Fruit fly (Drosophila melanogaster) whole organism, embryonic: ENCODE results near the gene Df31.

Source experiments
- Adf1 ChIP-seq: fragments of 200-800 bp; sonication (Bioruptor generic); IDR thresholded peaks from 2 replicates; pipeline ENCODE4 v1.3.6; 2022; ENCODE audit warnings: missing biosample characterization, missing genetic modification characterization
- Aef1 ChIP-seq: fragments of 200-800 bp; sonication (Bioruptor generic); IDR thresholded peaks from 3 replicates; pipeline ENCODE4 v1.3.6; 2022; ENCODE audit warnings: missing biosample characterization, missing genetic modification characterization
- BEAF-32 ChIP-seq: fragments of 200-800 bp; sonication (Bioruptor generic); optimal IDR thresholded peaks from 3 replicates; lab custom pipeline; 2017; ENCODE audit warnings: missing biosample characterization, missing genetic modification characterization, mild to moderate bottlenecking, moderate library complexity, missing genetic modification reagents
- Bteb2 ChIP-seq: fragments of 200-800 bp; sonication (Bioruptor generic); optimal IDR thresholded peaks from 2 replicates; lab custom pipeline; 2016; ENCODE audit warnings: missing biosample characterization, missing genetic modification characterization
- CG10321 ChIP-seq: fragments of 200-800 bp; sonication (Bioruptor generic); IDR thresholded peaks from 2 replicates; pipeline ENCODE4 v1.3.6; 2022; ENCODE audit warnings: missing biosample characterization, missing genetic modification characterization
- CG10654 ChIP-seq: fragments of 200-800 bp; sonication (Bioruptor generic); optimal IDR thresholded peaks from 2 replicates; lab custom pipeline; 2016; ENCODE audit warnings: missing biosample characterization, missing genetic modification characterization
- CG10979 ChIP-seq: fragments of 200-800 bp; sonication (Bioruptor generic); optimal IDR thresholded peaks from 2 replicates; lab custom pipeline; 2018; ENCODE audit warnings: missing biosample characterization, mild to moderate bottlenecking, missing genetic modification characterization, moderate library complexity
- CG12769 ChIP-seq: fragments of 200-800 bp; sonication (Bioruptor generic); optimal IDR thresholded peaks from 2 replicates; lab custom pipeline; 2019; ENCODE audit warnings: missing biosample characterization, mild to moderate bottlenecking, missing genetic modification characterization, moderate library complexity
- CG14667 ChIP-seq: fragments of 200-800 bp; sonication (Bioruptor generic); IDR thresholded peaks from 2 replicates; pipeline ENCODE4 v1.3.6; 2022; ENCODE audit warnings: missing biosample characterization, missing genetic modification characterization
- CG15514 ChIP-seq: fragments of 200-800 bp; sonication (Bioruptor generic); optimal IDR thresholded peaks from 3 replicates; lab custom pipeline; 2017; ENCODE audit warnings: missing biosample characterization, missing genetic modification characterization, mild to moderate bottlenecking, moderate library complexity, missing genetic modification reagents
- CG15696 ChIP-seq: fragments of 200-800 bp; sonication (Bioruptor generic); optimal IDR thresholded peaks from 2 replicates; lab custom pipeline; 2019; ENCODE audit warnings: missing biosample characterization, mild to moderate bottlenecking, missing genetic modification characterization, moderate library complexity
- CG1603 ChIP-seq: fragments of 200-800 bp; sonication (Bioruptor generic); optimal IDR thresholded peaks from 2 replicates; lab custom pipeline; 2019; ENCODE audit warnings: missing biosample characterization, mild to moderate bottlenecking, missing genetic modification characterization, moderate library complexity
- CG16779 ChIP-seq: fragments of 200-800 bp; sonication (Bioruptor generic); IDR thresholded peaks from 2 replicates; pipeline ENCODE4 v1.3.6; 2022; ENCODE audit warnings: missing biosample characterization, missing genetic modification characterization
- CG16813 ChIP-seq: fragments of 200-800 bp; sonication (Bioruptor generic); IDR thresholded peaks from 3 replicates; pipeline ENCODE4 v1.3.6; 2022; ENCODE audit warnings: missing biosample characterization, missing genetic modification characterization; ENCODE audit not compliant: partially characterized antibody
- CG18764 ChIP-seq: fragments of 200-800 bp; sonication (Bioruptor generic); optimal IDR thresholded peaks from 3 replicates; lab custom pipeline; 2016; ENCODE audit warnings: missing biosample characterization, missing genetic modification characterization
- CG2120 ChIP-seq: fragments of 200-800 bp; sonication (Bioruptor generic); optimal IDR thresholded peaks from 3 replicates; lab custom pipeline; 2016; ENCODE audit warnings: missing biosample characterization, missing genetic modification characterization
- CG3407 ChIP-seq: fragments of 200-800 bp; sonication (Bioruptor generic); optimal IDR thresholded peaks from 2 replicates; lab custom pipeline; 2018; ENCODE audit warnings: missing biosample characterization, mild to moderate bottlenecking, missing genetic modification characterization
- CG34224 ChIP-seq: fragments of 200-800 bp; sonication (Bioruptor generic); IDR thresholded peaks from 3 replicates; pipeline ENCODE4 v1.3.6; 2022; ENCODE audit warnings: missing biosample characterization, missing genetic modification characterization; ENCODE audit not compliant: partially characterized antibody
- CG4617 ChIP-seq: fragments of 200-800 bp; sonication (Bioruptor generic); optimal IDR thresholded peaks from 3 replicates; lab custom pipeline; 2016; ENCODE audit warnings: missing biosample characterization, missing genetic modification characterization, borderline replicate concordance
- CG5245 ChIP-seq: fragments of 200-800 bp; sonication (Bioruptor generic); optimal IDR thresholded peaks from 3 replicates; lab custom pipeline; 2016; ENCODE audit warnings: missing biosample characterization, missing genetic modification characterization
- CG6813 ChIP-seq: fragments of 200-800 bp; sonication (Bioruptor generic); optimal IDR thresholded peaks from 2 replicates; lab custom pipeline; 2017; ENCODE audit warnings: missing biosample characterization, missing genetic modification characterization, mild to moderate bottlenecking, moderate library complexity, missing genetic modification reagents
- CG7987 ChIP-seq: fragments of 200-800 bp; sonication (Bioruptor generic); optimal IDR thresholded peaks from 2 replicates; lab custom pipeline; 2018; ENCODE audit warnings: missing biosample characterization, mild to moderate bottlenecking, missing genetic modification characterization, moderate library complexity
- CG8281 ChIP-seq: fragments of 200-800 bp; sonication (Bioruptor generic); optimal IDR thresholded peaks from 2 replicates; lab custom pipeline; 2018; ENCODE audit warnings: missing biosample characterization, mild to moderate bottlenecking, missing genetic modification characterization, moderate library complexity
- HLH54F ChIP-seq: fragments of 200-800 bp; sonication (Bioruptor generic); optimal IDR thresholded peaks from 3 replicates; lab custom pipeline; 2016; ENCODE audit warnings: missing biosample characterization, missing genetic modification characterization
- Hr78 ChIP-seq, 2 experiments: fragments of 200-800 bp in 1 of 2; fragments of >200 bp in 1 of 2; sonication (Bioruptor generic) in 1 of 2; optimal IDR thresholded peaks; 2 replicates each; lab custom pipeline; 2017 to 2019; ENCODE audit warnings: missing biosample characterization in 2 of 2, missing genetic modification characterization in 2 of 2, mild to moderate bottlenecking in 1 of 2, moderate library complexity in 1 of 2
- NC2β ChIP-seq: fragments of 200-800 bp; sonication (Bioruptor generic); optimal IDR thresholded peaks from 2 replicates; lab custom pipeline; 2016; ENCODE audit warnings: missing biosample characterization, missing genetic modification characterization
- Sry-δ ChIP-seq: fragments of 200-800 bp; sonication (Bioruptor generic); optimal IDR thresholded peaks from 2 replicates; lab custom pipeline; 2016; ENCODE audit warnings: missing biosample characterization, missing genetic modification characterization
- TFAM ChIP-seq: fragments of 200-800 bp; sonication (Bioruptor generic); optimal IDR thresholded peaks from 2 replicates; lab custom pipeline; 2017; ENCODE audit warnings: missing biosample characterization, missing genetic modification characterization, inconsistent platforms
- ac ChIP-seq: fragments of 200-800 bp; sonication (Bioruptor generic); optimal IDR thresholded peaks from 3 replicates; lab custom pipeline; 2017; ENCODE audit warnings: missing biosample characterization, mild to moderate bottlenecking, missing genetic modification characterization
- ara ChIP-seq: fragments of 200-800 bp; sonication (Bioruptor generic); IDR thresholded peaks from 2 replicates; pipeline ENCODE4 v1.3.6; 2022; ENCODE audit warnings: missing biosample characterization, missing genetic modification characterization
- bowl ChIP-seq: fragments of 200-800 bp; sonication (Bioruptor generic); IDR thresholded peaks from 2 replicates; pipeline ENCODE4 v1.3.6; 2022; ENCODE audit warnings: missing biosample characterization, missing genetic modification characterization
- corto ChIP-seq: fragments of 200-800 bp; sonication (Bioruptor generic); optimal IDR thresholded peaks from 2 replicates; lab custom pipeline; 2016; ENCODE audit warnings: missing biosample characterization, mild to moderate bottlenecking, missing genetic modification characterization, moderate library complexity
- dmrt99B ChIP-seq: fragments of 200-800 bp; sonication (Bioruptor generic); optimal IDR thresholded peaks from 2 replicates; lab custom pipeline; 2018; ENCODE audit warnings: missing biosample characterization, mild to moderate bottlenecking, missing genetic modification characterization, moderate library complexity
- dpn ChIP-seq, 2 experiments: fragments of 200-800 bp; sonication (Bioruptor generic); optimal IDR thresholded peaks; 3 replicates each; lab custom pipeline; 2016; ENCODE audit warnings: missing biosample characterization in 2 of 2, missing genetic modification characterization in 2 of 2
- fu2 ChIP-seq: fragments of 200-800 bp; sonication (Bioruptor generic); optimal IDR thresholded peaks from 2 replicates; lab custom pipeline; 2016; ENCODE audit warnings: missing biosample characterization, missing genetic modification characterization
- gce ChIP-seq: fragments of 200-800 bp; sonication (Bioruptor generic); IDR thresholded peaks from 3 replicates; pipeline ENCODE4 v1.3.6; 2022; ENCODE audit warnings: missing biosample characterization, missing genetic modification characterization
- gro ChIP-seq: fragments of 200-800 bp; sonication (Bioruptor generic); optimal IDR thresholded peaks from 2 replicates; lab custom pipeline; 2016; ENCODE audit warnings: missing biosample characterization, missing genetic modification characterization
- gsb ChIP-seq: fragments of 200-800 bp; sonication (Bioruptor generic); IDR thresholded peaks from 2 replicates; pipeline ENCODE4 v1.3.6; 2022; ENCODE audit warnings: missing biosample characterization, missing genetic modification characterization
- her ChIP-seq: fragments of 200-800 bp; sonication (Bioruptor generic); optimal IDR thresholded peaks from 2 replicates; lab custom pipeline; 2016; ENCODE audit warnings: missing biosample characterization, missing genetic modification characterization
- knrl ChIP-seq: fragments of 200-800 bp; sonication (Bioruptor generic); IDR thresholded peaks from 3 replicates; pipeline ENCODE4 v1.3.6; 2022; ENCODE audit warnings: missing biosample characterization, missing genetic modification characterization; ENCODE audit not compliant: partially characterized antibody
- lab ChIP-seq: fragments of 200-800 bp; sonication (Bioruptor generic); optimal IDR thresholded peaks from 3 replicates; lab custom pipeline; 2017; ENCODE audit warnings: missing biosample characterization, missing genetic modification characterization, mild to moderate bottlenecking, moderate library complexity, missing genetic modification reagents
- lov ChIP-seq, 2 experiments: fragments of 200-800 bp in 1 of 2; fragments of >200 bp in 1 of 2; sonication (Bioruptor generic) in 1 of 2; IDR thresholded peaks in 1 of 2; optimal IDR thresholded peaks in 1 of 2; 2 replicates in 1 of 2; 3 replicates in 1 of 2; pipeline versions ENCODE4 v1.3.6 to Lab custom; 2017 to 2022; ENCODE audit warnings: missing biosample characterization in 1 of 2, missing genetic modification characterization in 1 of 2
- nau ChIP-seq: fragments of 200-800 bp; sonication (Bioruptor generic); optimal IDR thresholded peaks from 3 replicates; lab custom pipeline; 2017; ENCODE audit warnings: missing biosample characterization, mild to moderate bottlenecking, missing genetic modification characterization, missing genetic modification reagents
- nmo ChIP-seq: fragments of 200-800 bp; sonication (Bioruptor generic); optimal IDR thresholded peaks from 2 replicates; lab custom pipeline; 2018; ENCODE audit warnings: missing biosample characterization, mild to moderate bottlenecking, missing genetic modification characterization, moderate library complexity
- phol ChIP-seq: fragments of 200-800 bp; sonication (Bioruptor generic); optimal IDR thresholded peaks from 3 replicates; lab custom pipeline; 2018; ENCODE audit warnings: missing biosample characterization, mild to moderate bottlenecking, missing genetic modification characterization, moderate library complexity
- psq ChIP-seq: fragments of 200-800 bp; sonication (Bioruptor generic); optimal IDR thresholded peaks from 2 replicates; lab custom pipeline; 2017; ENCODE audit warnings: missing biosample characterization, missing genetic modification characterization
- sna ChIP-seq: fragments of 200-800 bp; sonication (Bioruptor generic); IDR thresholded peaks from 2 replicates; pipeline ENCODE4 v1.3.6; 2022; ENCODE audit warnings: missing biosample characterization, missing genetic modification characterization; ENCODE audit not compliant: partially characterized antibody
- tna ChIP-seq: fragments of 200-800 bp; sonication (Bioruptor generic); IDR thresholded peaks from 2 replicates; pipeline ENCODE4 v1.3.6; 2022; ENCODE audit warnings: missing biosample characterization, missing genetic modification characterization; ENCODE audit not compliant: partially characterized antibody
- trem ChIP-seq: fragments of 200-800 bp; optimal IDR thresholded peaks from 3 replicates; lab custom pipeline; 2019; ENCODE audit warnings: missing biosample characterization, mild to moderate bottlenecking, missing genetic modification characterization, moderate library complexity

Df31 gene

DNA sequence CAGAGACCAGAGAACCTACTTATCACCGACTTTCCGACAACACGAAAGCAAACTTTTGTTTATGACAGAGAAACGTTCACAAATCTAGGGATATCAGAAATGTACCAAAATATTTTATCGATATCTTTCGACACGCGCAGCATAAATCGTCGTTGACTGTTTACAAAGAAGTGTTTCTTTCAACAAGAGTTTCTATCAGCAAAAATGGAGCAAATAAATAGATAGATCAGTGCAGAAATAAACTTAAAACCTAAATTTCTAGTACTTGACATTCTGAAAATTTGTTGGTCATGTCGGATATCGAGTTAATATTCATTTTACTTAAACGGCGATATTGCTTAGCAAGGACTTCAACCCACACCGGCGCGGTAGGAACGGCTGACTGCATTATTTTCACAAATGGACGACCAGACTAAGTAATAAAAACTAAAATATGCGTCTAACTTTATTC, 47.8 kb upstream of the Df31 start, which contains the start of gene CG2225 (continued):
- no peak for TF ChIP-seq CG16779 (GFP tag; lab: Robert Waterston, UW)
- no peak for TF ChIP-seq CG7987 (GFP tag; lab: Kevin White, UChicago)
- TF ChIP-seq nau (GFP tag; lab: Kevin White, UChicago), result no peak
- TF ChIP-seq NC2β (GFP tag; lab: Kevin White, UChicago), result no peak
- no peak for TF ChIP-seq gce (GFP tag; lab: Robert Waterston, UW)
- TF ChIP-seq bowl, result no peak
- TF ChIP-seq CG8281 (tag; lab: Kevin White, UChicago), result no peak
- TF ChIP-seq her, result no peak
- TF ChIP-seq CG10321, result no peak
- TF ChIP-seq CG14667, result no peak
- no peak for TF ChIP-seq dmrt99B (tag; lab: Kevin White, UChicago)
- no peak for TF ChIP-seq CG10654 (GFP tag; lab: Kevin White, UChicago)
- TF ChIP-seq lab (GFP tag; lab: Kevin White, UChicago), result no peak
- peak; percentile 74 for TF ChIP-seq knrl (GFP tag; lab: Robert Waterston, UW)
- TF ChIP-seq CG1603 (tag; lab: Kevin White, UChicago), result peak; percentile 21
- TF ChIP-seq gsb (GFP tag; lab: Robert Waterston, UW), result no peak
- no peak for TF ChIP-seq trem
- no peak for TF ChIP-seq CG3407 (GFP tag; lab: Kevin White, UChicago)
- peak; percentile 1 for TF ChIP-seq nmo (GFP tag; lab: Kevin White, UChicago)
- TF ChIP-seq psq (GFP tag; lab: Kevin White, UChicago), result no peak
- TF ChIP-seq CG10979, result no peak
- TF ChIP-seq CG4617, result peak; percentile 3
- TF ChIP-seq Aef1, result no peak
- peak; percentile 65; the same call in 1 of the 2 replicates for TF ChIP-seq sna
- no peak for TF ChIP-seq ac (GFP tag; lab: Kevin White, UChicago)
- TF ChIP-seq fu2 (GFP tag; lab: Kevin White, UChicago), result no peak
- TF ChIP-seq TFAM (GFP tag; lab: Kevin White, UChicago), result no peak
- no peak for TF ChIP-seq CG12769 (tag; lab: Kevin White, UChicago)
- no peak for TF ChIP-seq CG15696
- TF ChIP-seq CG15514, result peak; percentile 58
- peak; percentile 82 for TF ChIP-seq BEAF-32 (GFP tag; lab: Kevin White, UChicago)
- peak; percentile 69 for TF ChIP-seq CG16813
- no peak for TF ChIP-seq Hr78 (GFP tag; optimal IDR thresholded peaks at IDR 0.05; lab: Kevin White, UChicago)
- TF ChIP-seq Adf1 (GFP tag; lab: Robert Waterston, UW), result no peak
- no peak for TF ChIP-seq CG2120 (GFP tag; lab: Kevin White, UChicago)
- no peak for TF ChIP-seq dpn (GFP tag; optimal IDR thresholded peaks at IDR 0.05; lab: Kevin White, UChicago)
- TF ChIP-seq HLH54F (GFP tag; lab: Kevin White, UChicago), result no peak
- no peak for TF ChIP-seq CG18764 (GFP tag; lab: Kevin White, UChicago)
- TF ChIP-seq ara (GFP tag; lab: Robert Waterston, UW), result no peak
- peak; percentile 82 for TF ChIP-seq Sry-δ
- TF ChIP-seq gro (GFP tag; lab: Kevin White, UChicago), result no peak
- no peak for TF ChIP-seq corto (GFP tag; lab: Kevin White, UChicago)
- peak; percentile 77 for TF ChIP-seq CG34224
- no peak for TF ChIP-seq Bteb2
- no peak for TF ChIP-seq CG5245 (GFP tag; lab: Kevin White, UChicago)
- TF ChIP-seq tna, result peak; percentile 20; the same call in 1 of the 2 replicates
- no peak for TF ChIP-seq lov (optimal IDR thresholded peaks at IDR 0.05; lab: Kevin White, UChicago)
- TF ChIP-seq lov (GFP tag; IDR thresholded peaks at IDR 0.05; lab: Robert Waterston, UW), result no peak
- TF ChIP-seq phol (tag; lab: Kevin White, UChicago), result peak; percentile 20
- TF ChIP-seq CG6813 (GFP tag; lab: Kevin White, UChicago), result no peak
